Worm (Caenorhabditis elegans): Measurements from ENCODE around the gene ccr-4.
A peak's percentile ranks its signal among the peaks of the same experiment; 100 is the strongest.

Gene ccr-4

ce11 chrIV:12417536-12418195, 56.3 kb downstream of the ccr-4 start, which contains the start of gene F08G5.3 (continued):
- TF ChIP-seq hlh-12 (tag; optimal IDR thresholded peaks at IDR 0.05) (peak; percentile 38), D2030.7 (GFP tag; IDR thresholded peaks at IDR 0.05) (peak; percentile 91), nfyb-1 (GFP tag; IDR thresholded peaks at IDR 0.05) (peak; percentile 84), F55B11.4 (tag; optimal IDR thresholded peaks at IDR 0.05; ENCODE audit: borderline replicate concordance, insufficient read depth) (no peak), unc-62 (GFP tag; optimal IDR thresholded peaks at IDR 0.05) (no peak), ztf-25 (GFP tag; IDR thresholded peaks at IDR 0.05) (peak; percentile 94), Y79H2A.3 (GFP tag; conservative IDR thresholded peaks at IDR 0.05) (no peak), mcd-1 (GFP tag; IDR thresholded peaks at IDR 0.05) (peak; percentile 56), nhr-90 (tag; optimal IDR thresholded peaks at IDR 0.05) (peak; percentile 77), madf-10 (tag; optimal IDR thresholded peaks at IDR 0.05) (peak; percentile 64), ceh-27 (GFP tag; optimal IDR thresholded peaks at IDR 0.05) (peak; percentile 46), B0035.1 (tag; optimal IDR thresholded peaks at IDR 0.05) (no peak), F39B2.1 (GFP tag; IDR thresholded peaks at IDR 0.05) (no peak), attf-3 (GFP tag; conservative IDR thresholded peaks at IDR 0.05) (peak; percentile 42; the same call in 1 of the 2 replicates), him-1 (tag; optimal IDR thresholded peaks at IDR 0.05) (peak; percentile 88), B0336.3 (GFP tag; IDR thresholded peaks at IDR 0.05) (no peak), rec-8 (tag; optimal IDR thresholded peaks at IDR 0.05) (peak; percentile 49 to 90), ekl-4 (GFP tag; IDR thresholded peaks at IDR 0.05) (0 out of 2 replicates have a peak, but pooled peaks have one; percentile 46), aptf-3 (GFP tag; IDR thresholded peaks at IDR 0.05) (no peak), ztf-3 (GFP tag; optimal IDR thresholded peaks at IDR 0.05) (no peak), mes-4 (tag; optimal IDR thresholded peaks at IDR 0.05) (peak; percentile 82), ets-4 (GFP tag; optimal IDR thresholded peaks at IDR 0.05) (no peak), attf-5 (GFP tag; optimal IDR thresholded peaks at IDR 0.05) (peak; percentile 63), snpc-4 (GFP tag; optimal IDR thresholded peaks at IDR 0.05) (peak; percentile 82), snpc-4 (tag; optimal IDR thresholded peaks at IDR 0.05) (peak; percentile 14 to 81 (median 64)), ama-1 (optimal IDR thresholded peaks at IDR 0.05) (no peak), ama-1 (GFP tag; optimal IDR thresholded peaks at IDR 0.05) (peak; percentile 70 to 73), cebp-2 (GFP tag; IDR thresholded peaks at IDR 0.05) (peak; percentile 90; the same call in 1 of the 2 replicates), ztf-18 (tag; optimal IDR thresholded peaks at IDR 0.05) (peak; percentile 66), nhr-80 (tag; optimal IDR thresholded peaks at IDR 0.05) (peak; percentile 23), ztf-6 (GFP tag; IDR thresholded peaks at IDR 0.05) (no peak), snpc-1.1 (tag; optimal IDR thresholded peaks at IDR 0.05; ENCODE audit: insufficient read depth) (peak; percentile 78), egl-44 (GFP tag; IDR thresholded peaks at IDR 0.05) (peak; percentile 27; the same call in 1 of the 2 replicates), athp-1 (tag; optimal IDR thresholded peaks at IDR 0.05) (peak; percentile 58), Y53G8AR.9 (GFP tag; conservative IDR thresholded peaks at IDR 0.05) (no peak), egrh-3 (GFP tag; IDR thresholded peaks at IDR 0.05) (peak; percentile 49), B0019.2 (GFP tag; conservative IDR thresholded peaks at IDR 0.05) (peak; percentile 60; the same call in 1 of the 2 replicates), T26A5.8 (tag; optimal IDR thresholded peaks at IDR 0.05) (peak; percentile 45), mel-28 (tag; optimal IDR thresholded peaks at IDR 0.05; ENCODE audit: borderline replicate concordance) (no peak), C06A6.2 (GFP tag; conservative IDR thresholded peaks at IDR 0.05) (0 out of 2 replicates have a peak, but pooled peaks have one; percentile 21), nhr-27 (tag; optimal IDR thresholded peaks at IDR 0.05) (no peak), dpff-1 (tag; optimal IDR thresholded peaks at IDR 0.05) (no peak), pbrm-1 (GFP tag; IDR thresholded peaks at IDR 0.05) (peak; percentile 77), F22D6.2 (tag; optimal IDR thresholded peaks at IDR 0.05) (peak; percentile 16), F23B12.7 (tag; optimal IDR thresholded peaks at IDR 0.05; ENCODE audit: insufficient read depth) (peak; percentile 73), ceh-100 (GFP tag; IDR thresholded peaks at IDR 0.05) (0 out of 2 replicates have a peak, but pooled peaks have one; percentile 28), lin-54 (GFP tag; optimal IDR thresholded peaks at IDR 0.05) (peak; percentile 60), T07F8.4 (tag; optimal IDR thresholded peaks at IDR 0.05) (peak; percentile 83)
